Fruit fly (Drosophila melanogaster): ENCODE data around the gene Ir85a.

Gene Ir85a

DNA sequence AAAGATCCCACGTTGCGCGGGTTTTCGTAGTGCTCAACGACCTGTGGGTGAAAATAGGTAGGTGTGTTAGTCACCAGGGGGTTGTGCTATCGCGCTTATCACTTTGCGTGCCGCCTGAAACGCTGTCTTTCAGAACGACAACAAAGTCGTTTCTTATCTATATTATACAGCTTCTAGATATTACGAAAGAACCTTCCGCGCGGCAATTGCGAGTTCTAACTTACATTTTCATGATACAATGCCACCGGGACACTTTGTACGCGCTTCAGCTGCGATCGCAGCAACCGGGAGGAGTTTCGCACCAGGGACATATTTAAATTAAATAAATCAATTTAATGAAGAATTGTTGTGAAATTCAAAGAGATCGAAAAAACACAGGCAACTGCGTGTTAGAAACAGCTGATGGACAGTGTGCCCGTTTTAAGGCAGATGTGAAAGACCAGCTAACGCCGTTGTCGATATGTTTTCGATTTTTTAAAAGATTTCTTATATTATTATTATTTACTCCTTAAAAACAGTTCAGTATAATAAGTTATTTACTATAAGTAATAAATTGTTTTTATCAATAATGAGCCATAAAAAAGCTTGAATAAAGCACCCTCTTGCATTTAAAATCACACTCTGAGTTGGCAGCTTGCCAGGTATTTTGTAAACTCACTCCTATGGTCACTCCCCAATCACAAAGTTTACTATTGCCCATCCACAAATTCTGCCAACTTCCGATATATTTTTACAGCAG is 29.4 kb downstream of the Ir85a start, which contains the start of the genes IscU and CG8379 (continued):
- peak; percentile 19 for TF ChIP-seq CG4328 (GFP tag; optimal IDR thresholded peaks at IDR 0.05)
- no peak for TF ChIP-seq disco-r (GFP tag; optimal IDR thresholded peaks at IDR 0.05)
- peak; percentile 37; the same call in 2 of the 3 replicates for TF ChIP-seq HLH4C (GFP tag; IDR thresholded peaks at IDR 0.05; ENCODE audit: partially characterized antibody)
- TF ChIP-seq CG4820 (GFP tag; optimal IDR thresholded peaks at IDR 0.05): no peak
- TF ChIP-seq gsb-n (tag; optimal IDR thresholded peaks at IDR 0.05): no peak
- TF ChIP-seq CG43689 (GFP tag; IDR thresholded peaks at IDR 0.05): no peak
- no peak for TF ChIP-seq CG7372 (GFP tag; IDR thresholded peaks at IDR 0.05)
- TF ChIP-seq cg (GFP tag; optimal IDR thresholded peaks at IDR 0.05): no peak
- no peak for TF ChIP-seq H2.0 (GFP tag; IDR thresholded peaks at IDR 0.05)
- TF ChIP-seq CG8089 (GFP tag; optimal IDR thresholded peaks at IDR 0.05): no peak
- TF ChIP-seq h (optimal IDR thresholded peaks at IDR 0.05): no peak
- TF ChIP-seq CG6175 (GFP tag; IDR thresholded peaks at IDR 0.05): no peak
- no peak for TF ChIP-seq MTF-1 (GFP tag; optimal IDR thresholded peaks at IDR 0.05; ENCODE audit: borderline replicate concordance)
- no peak for TF ChIP-seq zfh1 (GFP tag; IDR thresholded peaks at IDR 0.05)
- TF ChIP-seq jing (GFP tag; optimal IDR thresholded peaks at IDR 0.05): no peak
- no peak for TF ChIP-seq sqz (GFP tag; optimal IDR thresholded peaks at IDR 0.05)
- TF ChIP-seq CG11696 (GFP tag; IDR thresholded peaks at IDR 0.05): no peak
- TF ChIP-seq ato (GFP tag; IDR thresholded peaks at IDR 0.05; ENCODE audit: partially characterized antibody): peak; percentile 15; the same call in 1 of the 2 replicates
- TF ChIP-seq dm (GFP tag; optimal IDR thresholded peaks at IDR 0.05): no peak
- no peak for TF ChIP-seq oc (tag; optimal IDR thresholded peaks at IDR 0.05)
- TF ChIP-seq Awh (GFP tag; IDR thresholded peaks at IDR 0.05): no peak
- no peak for TF ChIP-seq Hr39 (optimal IDR thresholded peaks at IDR 0.05)
- TF ChIP-seq HmgZ (tag; optimal IDR thresholded peaks at IDR 0.05): peak; percentile 41
- no peak for TF ChIP-seq pan (optimal IDR thresholded peaks at IDR 0.05)
- TF ChIP-seq pan (GFP tag; optimal IDR thresholded peaks at IDR 0.05 in 1 of 2, IDR thresholded peaks at IDR 0.05 in 1 of 2): no peak
- no peak for TF ChIP-seq CG17385 (GFP tag; optimal IDR thresholded peaks at IDR 0.05)
- no peak for TF ChIP-seq prd (optimal IDR thresholded peaks at IDR 0.05)
- TF ChIP-seq prd (GFP tag; IDR thresholded peaks at IDR 0.05): no peak
- TF ChIP-seq Bteb2 (GFP tag; optimal IDR thresholded peaks at IDR 0.05): no peak
- TF ChIP-seq Scr (GFP tag; IDR thresholded peaks at IDR 0.05; ENCODE audit: partially characterized antibody): peak; percentile 70
- TF ChIP-seq Pdp1 (GFP tag; optimal IDR thresholded peaks at IDR 0.05): peak in 1 of 2 experiments; percentile 86
- TF ChIP-seq nerfin-1 (tag; optimal IDR thresholded peaks at IDR 0.05): no peak
- no peak for TF ChIP-seq CG32767 (GFP tag; IDR thresholded peaks at IDR 0.05)
- no peak for TF ChIP-seq HLH3B (GFP tag; IDR thresholded peaks at IDR 0.05)
- TF ChIP-seq CG16863 (GFP tag; optimal IDR thresholded peaks at IDR 0.05): no peak
- TF ChIP-seq Dad (GFP tag; optimal IDR thresholded peaks at IDR 0.05): no peak
- no peak for TF ChIP-seq gcm2 (GFP tag; optimal IDR thresholded peaks at IDR 0.05)
- no peak for TF ChIP-seq ab (GFP tag; optimal IDR thresholded peaks at IDR 0.05)
- TF ChIP-seq gem (tag; optimal IDR thresholded peaks at IDR 0.05): no peak
- TF ChIP-seq Mes4 (GFP tag; optimal IDR thresholded peaks at IDR 0.05): no peak

DNA sequence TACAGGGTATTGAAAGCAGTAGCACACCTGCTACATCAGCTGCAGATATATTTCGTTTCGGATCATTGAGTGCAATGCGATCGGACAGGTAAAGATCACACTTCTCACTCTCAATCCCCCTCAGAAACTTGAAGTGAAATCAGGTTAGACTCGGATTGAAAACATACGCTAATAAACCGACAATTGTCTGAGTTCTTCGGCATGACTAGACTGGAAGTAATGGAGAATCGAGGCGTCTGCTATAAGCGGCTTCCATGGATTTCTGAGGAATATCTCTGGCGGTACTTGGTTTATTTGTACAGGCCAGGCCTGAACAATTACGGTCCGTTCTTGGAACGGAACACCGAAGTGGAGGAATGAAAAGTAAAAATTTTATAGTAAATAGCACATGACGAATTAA is 46.6 kb downstream of the Ir85a start:
- 0 out of 4 replicates have a peak, but pooled peaks have one; percentile 25 for TF ChIP-seq Dll (GFP tag; IDR thresholded peaks at IDR 0.05; ENCODE audit: partially characterized antibody)
- peak; percentile 10 for TF ChIP-seq cad (GFP tag; optimal IDR thresholded peaks at IDR 0.05)
- TF ChIP-seq Stat92E (GFP tag; optimal IDR thresholded peaks at IDR 0.05): peak in 1 of 3 experiments; percentile 59
- 0 out of 3 replicates have a peak, but pooled peaks have one; percentile 22 for TF ChIP-seq row (GFP tag; IDR thresholded peaks at IDR 0.05)
- no peak for TF ChIP-seq E2f2 (GFP tag; IDR thresholded peaks at IDR 0.05)
- peak; percentile 61 for TF ChIP-seq CG1233 (GFP tag; optimal IDR thresholded peaks at IDR 0.05)

Measured in whole organism, embryonic.